Worm (Caenorhabditis elegans) whole organism, mixed stage, embryonic: Measurements from ENCODE around the gene W07G4.2.

ENCODE experiments used
- M03D4.4 ChIP-seq: sonication (generic microtip); optimal IDR thresholded peaks from 2 replicates; lab custom pipeline; 2017; ENCODE audit warnings: mild to moderate bottlenecking, missing genetic modification characterization, missing compliant biosample characterization
- bed-3 ChIP-seq: fragments of 200-800 bp; sonication (Bioruptor generic); optimal IDR thresholded peaks from 3 replicates; lab custom pipeline; 2018; ENCODE audit warnings: mild to moderate bottlenecking, missing genetic modification characterization, moderate library complexity, missing compliant biosample characterization
- blmp-1 ChIP-seq: fragments of 150-350 bp; optimal IDR thresholded peaks from 2 replicates; lab custom pipeline; 2014; ENCODE audit warnings: missing biosample characterization, missing genetic modification characterization
- ceh-39 ChIP-seq: fragments of 150-350 bp; optimal IDR thresholded peaks from 2 replicates; lab custom pipeline; 2014; ENCODE audit warnings: missing biosample characterization, missing genetic modification characterization
- ceh-43 ChIP-seq: fragments of 200-800 bp; sonication (Bioruptor generic); optimal IDR thresholded peaks from 2 replicates; lab custom pipeline; 2018; ENCODE audit warnings: mild to moderate bottlenecking, missing genetic modification characterization, moderate library complexity, missing compliant biosample characterization
- ceh-83 ChIP-seq: fragments of 200-800 bp; sonication (Bioruptor generic); optimal IDR thresholded peaks from 2 replicates; lab custom pipeline; 2018; ENCODE audit warnings: mild to moderate bottlenecking, missing genetic modification characterization, missing compliant biosample characterization
- ces-1 ChIP-seq: fragments of 150-350 bp; optimal IDR thresholded peaks from 2 replicates; lab custom pipeline; 2014; ENCODE audit warnings: missing biosample characterization, missing genetic modification reagents, missing genetic modification characterization
- drap-1 ChIP-seq: fragments of 200-800 bp; sonication (Bioruptor generic); optimal IDR thresholded peaks from 3 replicates; lab custom pipeline; 2018; ENCODE audit warnings: mild to moderate bottlenecking, missing genetic modification characterization, missing compliant biosample characterization
- elt-1 ChIP-seq: sonication (generic microtip); optimal IDR thresholded peaks from 2 replicates; lab custom pipeline; 2017; ENCODE audit warnings: missing genetic modification characterization, mild to moderate bottlenecking, missing compliant biosample characterization, antibody characterized with exemption, moderate library complexity, borderline replicate concordance; ENCODE audit not compliant: insufficient read depth
- elt-3 ChIP-seq: fragments of 150-350 bp; optimal IDR thresholded peaks from 2 replicates; lab custom pipeline; 2014; ENCODE audit warnings: missing biosample characterization, missing genetic modification characterization
- flh-1 ChIP-seq: fragments of 200-800 bp; sonication (Bioruptor generic); optimal IDR thresholded peaks from 2 replicates; lab custom pipeline; 2018; ENCODE audit warnings: mild to moderate bottlenecking, missing genetic modification characterization, moderate library complexity, missing compliant biosample characterization
- ham-2 ChIP-seq: fragments of 200-800 bp; sonication (Bioruptor generic); optimal IDR thresholded peaks from 2 replicates; lab custom pipeline; 2018; ENCODE audit warnings: mild to moderate bottlenecking, missing genetic modification characterization, missing compliant biosample characterization
- hlh-1 ChIP-seq: fragments of 150-350 bp; optimal IDR thresholded peaks from 2 replicates; lab custom pipeline; 2014; ENCODE audit warnings: missing biosample characterization, missing genetic modification reagents, missing genetic modification characterization
- lin-13 ChIP-seq: fragments of 150-350 bp; optimal IDR thresholded peaks from 2 replicates; lab custom pipeline; 2014; ENCODE audit warnings: missing biosample characterization, missing genetic modification characterization
- lin-32 ChIP-seq: fragments of 200-800 bp; sonication (Bioruptor generic); optimal IDR thresholded peaks from 2 replicates; lab custom pipeline; 2018; ENCODE audit warnings: mild to moderate bottlenecking, missing genetic modification characterization, missing compliant biosample characterization
- lsy-2 ChIP-seq: fragments of 150-350 bp; optimal IDR thresholded peaks from 2 replicates; lab custom pipeline; 2014; ENCODE audit warnings: missing biosample characterization, missing genetic modification characterization
- mab-5 ChIP-seq: fragments of 150-350 bp; optimal IDR thresholded peaks from 2 replicates; lab custom pipeline; 2014; ENCODE audit warnings: missing biosample characterization, missing genetic modification characterization
- mep-1 ChIP-seq: fragments of 150-350 bp; optimal IDR thresholded peaks from 2 replicates; lab custom pipeline; 2017; ENCODE audit warnings: missing biosample characterization, missing genetic modification reagents, missing genetic modification characterization, inconsistent platforms
- mls-2 ChIP-seq: sonication (generic microtip); optimal IDR thresholded peaks from 2 replicates; lab custom pipeline; 2016; ENCODE audit warnings: mild to moderate bottlenecking, missing genetic modification characterization, moderate library complexity, missing compliant biosample characterization
- nhr-2 ChIP-seq: fragments of 150-350 bp; optimal IDR thresholded peaks from 2 replicates; lab custom pipeline; 2014; ENCODE audit warnings: missing biosample characterization, missing genetic modification characterization
- nhr-237 ChIP-seq: fragments of 150-350 bp; optimal IDR thresholded peaks from 2 replicates; lab custom pipeline; 2014; ENCODE audit warnings: missing biosample characterization, missing genetic modification characterization
- nhr-28 ChIP-seq: fragments of 150-350 bp; optimal IDR thresholded peaks from 2 replicates; lab custom pipeline; 2014; ENCODE audit warnings: missing biosample characterization, missing genetic modification characterization
- nhr-76 ChIP-seq: sonication (generic microtip); optimal IDR thresholded peaks from 2 replicates; lab custom pipeline; 2017; ENCODE audit warnings: missing biosample characterization, missing genetic modification characterization
- pha-4 ChIP-seq: fragments of 150-350 bp; optimal IDR thresholded peaks from 2 replicates; lab custom pipeline; 2018; ENCODE audit warnings: missing biosample characterization, missing genetic modification reagents, missing genetic modification characterization
- sem-2 ChIP-seq: fragments of 200-800 bp; sonication (Bioruptor generic); optimal IDR thresholded peaks from 2 replicates; lab custom pipeline; 2018; ENCODE audit warnings: mild to moderate bottlenecking, missing genetic modification characterization, missing compliant biosample characterization
- snpc-4 ChIP-seq: fragments of 150-350 bp; optimal IDR thresholded peaks from 2 replicates; lab custom pipeline; 2014; ENCODE audit warnings: missing biosample characterization, missing genetic modification characterization
- sptf-1 ChIP-seq: sonication (generic microtip); optimal IDR thresholded peaks from 2 replicates; lab custom pipeline; 2017; ENCODE audit warnings: mild to moderate bottlenecking, missing genetic modification characterization, moderate library complexity, missing compliant biosample characterization
- tbx-8 ChIP-seq: fragments of 200-800 bp; sonication (Bioruptor generic); optimal IDR thresholded peaks from 2 replicates; lab custom pipeline; 2018; ENCODE audit warnings: mild to moderate bottlenecking, missing genetic modification characterization, moderate library complexity, missing compliant biosample characterization
- unc-120 ChIP-seq: sonication (generic microtip); optimal IDR thresholded peaks from 2 replicates; lab custom pipeline; 2017; ENCODE audit warnings: missing genetic modification characterization, missing compliant biosample characterization; ENCODE audit not compliant: poor library complexity, severe bottlenecking
- unc-62 ChIP-seq: fragments of 150-350 bp; optimal IDR thresholded peaks from 2 replicates; lab custom pipeline; 2014; ENCODE audit warnings: missing biosample characterization, missing genetic modification reagents, missing genetic modification characterization
- zip-8 ChIP-seq: fragments of 150-350 bp; optimal IDR thresholded peaks from 2 replicates; lab custom pipeline; 2014; ENCODE audit warnings: missing biosample characterization, missing genetic modification characterization
- ztf-11 ChIP-seq: fragments of 150-350 bp; optimal IDR thresholded peaks from 2 replicates; lab custom pipeline; 2014; ENCODE audit warnings: missing biosample characterization, missing genetic modification characterization

The W07G4.2 gene

DNA sequence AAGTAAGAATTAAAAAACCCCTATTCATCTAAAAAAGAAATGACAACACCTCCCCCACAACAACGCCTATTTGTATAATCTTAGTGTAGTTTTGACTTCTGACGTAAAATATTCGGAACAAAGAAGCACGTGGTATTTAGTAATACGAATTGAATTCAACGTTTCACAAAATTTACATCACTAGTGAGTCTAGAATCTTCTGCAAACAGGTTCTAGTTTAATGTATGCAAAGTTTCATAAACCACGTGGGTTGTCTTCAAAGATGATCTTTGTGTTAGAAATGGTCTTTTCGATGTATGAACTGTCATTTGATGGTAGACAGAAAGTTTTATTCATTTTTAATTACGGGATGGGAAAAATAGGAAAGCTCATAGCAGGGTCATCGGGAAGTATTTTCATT is 36.8 kb upstream of the W07G4.2 start:
- TF ChIP-seq zip-8 (tag; lab: Kevin White, UChicago) (no peak), hlh-1 (tag; lab: Kevin White, UChicago) (no peak), nhr-237 (tag; lab: Kevin White, UChicago) (no peak), nhr-76 (tag; lab: Kevin White, UChicago) (no peak), sem-2 (GFP tag; lab: Kevin White, UChicago) (no peak), sptf-1 (no peak), lsy-2 (no peak)

DNA sequence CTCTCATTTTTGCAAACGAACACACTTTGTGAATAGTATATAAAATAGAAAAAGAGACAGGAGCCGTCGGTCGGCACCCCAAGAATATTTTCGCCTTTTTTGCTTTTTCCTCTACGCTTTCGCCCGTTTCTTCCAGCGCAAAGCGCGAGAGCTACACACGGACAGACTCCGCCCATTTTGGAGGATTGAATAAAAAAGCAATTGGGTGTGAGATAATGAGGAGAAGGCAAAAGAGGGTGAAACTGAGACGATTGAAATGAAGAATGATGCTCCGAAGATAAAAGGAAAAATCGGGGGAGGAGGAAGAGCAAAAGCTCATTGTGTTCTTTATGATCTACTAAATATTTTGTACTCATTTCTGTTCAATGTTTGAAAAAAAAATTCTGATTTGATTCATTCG is 34.7 kb upstream of the W07G4.2 start, which contains the start of gene C34B4.3:
Gene C34B4.3, minus strand, starts transcription at position 101 of the 400 bp plus-strand sequence.
- no peak for TF ChIP-seq M03D4.4 (tag; lab: Kevin White, UChicago)
- no peak for TF ChIP-seq sptf-1
- no peak for TF ChIP-seq lin-13 (tag; lab: Kevin White, UChicago)
- TF ChIP-seq ceh-39 (tag; lab: Kevin White, UChicago): no peak
- TF ChIP-seq unc-120 (tag; lab: Kevin White, UChicago): no peak
- no peak for TF ChIP-seq tbx-8 (GFP tag; lab: Kevin White, UChicago)
- no peak for TF ChIP-seq mep-1 (tag; lab: Kevin White, UChicago)
- TF ChIP-seq elt-1: no peak
- TF ChIP-seq drap-1 (GFP tag; lab: Kevin White, UChicago): no peak

DNA sequence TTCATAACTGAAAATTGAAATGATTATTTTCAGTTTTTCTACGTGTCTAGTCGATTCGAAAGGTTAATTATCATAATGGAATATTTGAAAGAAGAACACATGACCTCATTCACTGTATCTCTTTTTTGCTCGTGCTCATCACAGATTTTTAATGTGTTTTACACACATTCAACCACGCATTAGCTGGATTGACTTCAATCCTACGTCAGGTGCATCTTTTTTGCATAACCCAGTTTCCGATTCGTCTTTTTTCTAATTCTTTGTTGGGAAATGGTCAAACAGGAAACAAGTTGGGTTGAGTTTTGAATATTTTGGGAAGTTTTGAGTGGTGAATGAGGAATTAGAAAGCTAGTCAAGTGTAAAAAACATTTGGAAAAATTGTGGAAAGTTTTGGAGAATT is 33.9 kb upstream of the W07G4.2 start:
- no peak for TF ChIP-seq snpc-4 (tag; lab: Kevin White, UChicago)
- no peak for TF ChIP-seq unc-62 (GFP tag; lab: Kevin White, UChicago)
- no peak for TF ChIP-seq ces-1 (GFP tag; lab: Kevin White, UChicago)
- no peak for TF ChIP-seq sem-2 (GFP tag; lab: Kevin White, UChicago)
- no peak for TF ChIP-seq nhr-76 (tag; lab: Kevin White, UChicago)
- TF ChIP-seq blmp-1 (tag; lab: Kevin White, UChicago): no peak
- TF ChIP-seq nhr-237 (tag; lab: Kevin White, UChicago): no peak
- TF ChIP-seq hlh-1 (tag; lab: Kevin White, UChicago): no peak
- no peak for TF ChIP-seq ztf-11 (tag; lab: Kevin White, UChicago)
- no peak for TF ChIP-seq zip-8 (tag; lab: Kevin White, UChicago)
- no peak for TF ChIP-seq sptf-1
- TF ChIP-seq ceh-43 (GFP tag; lab: Kevin White, UChicago): no peak
- TF ChIP-seq lsy-2: no peak
- TF ChIP-seq mls-2: no peak
- TF ChIP-seq elt-3: no peak
- TF ChIP-seq lin-32: no peak
- no peak for TF ChIP-seq mab-5
- TF ChIP-seq M03D4.4 (tag; lab: Kevin White, UChicago): no peak
- TF ChIP-seq flh-1 (GFP tag; lab: Kevin White, UChicago): no peak
- no peak for TF ChIP-seq unc-120 (tag; lab: Kevin White, UChicago)

DNA sequence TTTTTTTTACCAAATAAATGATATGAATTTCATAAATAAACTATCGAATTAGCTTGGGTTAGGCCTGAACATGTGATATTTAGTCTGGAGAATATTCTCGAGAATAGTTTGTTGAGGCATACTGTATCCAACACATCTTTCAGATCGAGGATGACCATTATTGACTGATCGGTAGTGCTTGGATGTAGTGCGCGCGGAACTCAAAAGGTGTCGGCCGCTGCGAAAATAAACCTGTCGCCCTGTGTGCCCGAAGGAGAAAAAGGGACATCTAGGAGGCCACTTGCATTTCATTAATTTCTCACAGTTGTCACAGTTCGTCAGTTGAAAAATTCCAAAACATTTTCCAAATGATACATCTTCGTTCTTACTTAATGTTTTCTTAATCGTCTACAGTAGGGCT is 27.8 kb upstream of the W07G4.2 start:
- no peak for TF ChIP-seq ceh-83 (GFP tag; lab: Kevin White, UChicago)
- TF ChIP-seq bed-3 (GFP tag; lab: Kevin White, UChicago): no peak
- TF ChIP-seq elt-1: no peak
- no peak for TF ChIP-seq lin-32
- TF ChIP-seq unc-62 (GFP tag; lab: Kevin White, UChicago): no peak
- no peak for TF ChIP-seq sem-2 (GFP tag; lab: Kevin White, UChicago)
- TF ChIP-seq ham-2 (GFP tag; lab: Kevin White, UChicago): no peak
- TF ChIP-seq lsy-2: no peak
- no peak for TF ChIP-seq nhr-28 (tag; lab: Kevin White, UChicago)
- no peak for TF ChIP-seq flh-1 (GFP tag; lab: Kevin White, UChicago)
- no peak for TF ChIP-seq drap-1 (GFP tag; lab: Kevin White, UChicago)
- no peak for TF ChIP-seq nhr-2 (tag; lab: Kevin White, UChicago)
- no peak for TF ChIP-seq M03D4.4 (tag; lab: Kevin White, UChicago)
- TF ChIP-seq hlh-1 (tag; lab: Kevin White, UChicago): no peak
- no peak for TF ChIP-seq nhr-76 (tag; lab: Kevin White, UChicago)
- no peak for TF ChIP-seq ceh-43 (GFP tag; lab: Kevin White, UChicago)
- TF ChIP-seq pha-4 (tag; lab: Kevin White, UChicago): no peak
- TF ChIP-seq lin-13 (tag; lab: Kevin White, UChicago): no peak
